Worm (Caenorhabditis elegans) whole organism, mixed stage, embryonic: Measurements from ENCODE around the gene Y38E10A.9.

Experiments
- M03D4.4 ChIP-seq: sonication (generic microtip); optimal IDR thresholded peaks from 2 replicates; lab custom pipeline; 2017; ENCODE audit warnings: mild to moderate bottlenecking, missing genetic modification characterization, missing compliant biosample characterization
- bed-3 ChIP-seq: fragments of 200-800 bp; sonication (Bioruptor generic); optimal IDR thresholded peaks from 3 replicates; lab custom pipeline; 2018; ENCODE audit warnings: mild to moderate bottlenecking, missing genetic modification characterization, moderate library complexity, missing compliant biosample characterization
- blmp-1 ChIP-seq: fragments of 150-350 bp; optimal IDR thresholded peaks from 2 replicates; lab custom pipeline; 2014; ENCODE audit warnings: missing biosample characterization, missing genetic modification characterization
- ceh-39 ChIP-seq: fragments of 150-350 bp; optimal IDR thresholded peaks from 2 replicates; lab custom pipeline; 2014; ENCODE audit warnings: missing biosample characterization, missing genetic modification characterization
- ceh-43 ChIP-seq: fragments of 200-800 bp; sonication (Bioruptor generic); optimal IDR thresholded peaks from 2 replicates; lab custom pipeline; 2018; ENCODE audit warnings: mild to moderate bottlenecking, missing genetic modification characterization, moderate library complexity, missing compliant biosample characterization
- ces-1 ChIP-seq: fragments of 150-350 bp; optimal IDR thresholded peaks from 2 replicates; lab custom pipeline; 2014; ENCODE audit warnings: missing biosample characterization, missing genetic modification reagents, missing genetic modification characterization
- cnd-1 ChIP-seq: fragments of 200-800 bp; sonication (Bioruptor generic); optimal IDR thresholded peaks from 2 replicates; lab custom pipeline; 2018; ENCODE audit warnings: mild to moderate bottlenecking, missing genetic modification characterization, missing compliant biosample characterization
- drap-1 ChIP-seq: fragments of 200-800 bp; sonication (Bioruptor generic); optimal IDR thresholded peaks from 3 replicates; lab custom pipeline; 2018; ENCODE audit warnings: mild to moderate bottlenecking, missing genetic modification characterization, missing compliant biosample characterization
- elt-1 ChIP-seq: sonication (generic microtip); optimal IDR thresholded peaks from 2 replicates; lab custom pipeline; 2017; ENCODE audit warnings: missing genetic modification characterization, mild to moderate bottlenecking, missing compliant biosample characterization, antibody characterized with exemption, moderate library complexity, borderline replicate concordance; ENCODE audit not compliant: insufficient read depth
- flh-1 ChIP-seq: fragments of 200-800 bp; sonication (Bioruptor generic); optimal IDR thresholded peaks from 2 replicates; lab custom pipeline; 2018; ENCODE audit warnings: mild to moderate bottlenecking, missing genetic modification characterization, moderate library complexity, missing compliant biosample characterization
- ham-2 ChIP-seq: fragments of 200-800 bp; sonication (Bioruptor generic); optimal IDR thresholded peaks from 2 replicates; lab custom pipeline; 2018; ENCODE audit warnings: mild to moderate bottlenecking, missing genetic modification characterization, missing compliant biosample characterization
- hlh-1 ChIP-seq: fragments of 150-350 bp; optimal IDR thresholded peaks from 2 replicates; lab custom pipeline; 2014; ENCODE audit warnings: missing biosample characterization, missing genetic modification reagents, missing genetic modification characterization
- lin-13 ChIP-seq: fragments of 150-350 bp; optimal IDR thresholded peaks from 2 replicates; lab custom pipeline; 2014; ENCODE audit warnings: missing biosample characterization, missing genetic modification characterization
- lin-32 ChIP-seq: fragments of 200-800 bp; sonication (Bioruptor generic); optimal IDR thresholded peaks from 2 replicates; lab custom pipeline; 2018; ENCODE audit warnings: mild to moderate bottlenecking, missing genetic modification characterization, missing compliant biosample characterization
- lsy-2 ChIP-seq: fragments of 150-350 bp; optimal IDR thresholded peaks from 2 replicates; lab custom pipeline; 2014; ENCODE audit warnings: missing biosample characterization, missing genetic modification characterization
- mab-5 ChIP-seq: fragments of 150-350 bp; optimal IDR thresholded peaks from 2 replicates; lab custom pipeline; 2014; ENCODE audit warnings: missing biosample characterization, missing genetic modification characterization
- mep-1 ChIP-seq: fragments of 150-350 bp; optimal IDR thresholded peaks from 2 replicates; lab custom pipeline; 2017; ENCODE audit warnings: missing biosample characterization, missing genetic modification reagents, missing genetic modification characterization, inconsistent platforms
- mls-2 ChIP-seq: sonication (generic microtip); optimal IDR thresholded peaks from 2 replicates; lab custom pipeline; 2016; ENCODE audit warnings: mild to moderate bottlenecking, missing genetic modification characterization, moderate library complexity, missing compliant biosample characterization
- nhr-2 ChIP-seq: fragments of 150-350 bp; optimal IDR thresholded peaks from 2 replicates; lab custom pipeline; 2014; ENCODE audit warnings: missing biosample characterization, missing genetic modification characterization
- nhr-28 ChIP-seq: fragments of 150-350 bp; optimal IDR thresholded peaks from 2 replicates; lab custom pipeline; 2014; ENCODE audit warnings: missing biosample characterization, missing genetic modification characterization
- nhr-76 ChIP-seq: sonication (generic microtip); optimal IDR thresholded peaks from 2 replicates; lab custom pipeline; 2017; ENCODE audit warnings: missing biosample characterization, missing genetic modification characterization
- sem-2 ChIP-seq: fragments of 200-800 bp; sonication (Bioruptor generic); optimal IDR thresholded peaks from 2 replicates; lab custom pipeline; 2018; ENCODE audit warnings: mild to moderate bottlenecking, missing genetic modification characterization, missing compliant biosample characterization
- snpc-4 ChIP-seq: fragments of 150-350 bp; optimal IDR thresholded peaks from 2 replicates; lab custom pipeline; 2014; ENCODE audit warnings: missing biosample characterization, missing genetic modification characterization
- sptf-1 ChIP-seq: sonication (generic microtip); optimal IDR thresholded peaks from 2 replicates; lab custom pipeline; 2017; ENCODE audit warnings: mild to moderate bottlenecking, missing genetic modification characterization, moderate library complexity, missing compliant biosample characterization
- tbx-8 ChIP-seq: fragments of 200-800 bp; sonication (Bioruptor generic); optimal IDR thresholded peaks from 2 replicates; lab custom pipeline; 2018; ENCODE audit warnings: mild to moderate bottlenecking, missing genetic modification characterization, moderate library complexity, missing compliant biosample characterization
- unc-120 ChIP-seq: sonication (generic microtip); optimal IDR thresholded peaks from 2 replicates; lab custom pipeline; 2017; ENCODE audit warnings: missing genetic modification characterization, missing compliant biosample characterization; ENCODE audit not compliant: poor library complexity, severe bottlenecking
- unc-39 ChIP-seq: fragments of 150-350 bp; optimal IDR thresholded peaks from 2 replicates; lab custom pipeline; 2014; ENCODE audit warnings: missing biosample characterization, missing genetic modification characterization
- zip-8 ChIP-seq: fragments of 150-350 bp; optimal IDR thresholded peaks from 2 replicates; lab custom pipeline; 2014; ENCODE audit warnings: missing biosample characterization, missing genetic modification characterization

Y38E10A.9 gene

ce11 chrII:12606108-12606507 lies 2.6 kb upstream of the Y38E10A.9 start:
- TF ChIP-seq flh-1: no peak
- TF ChIP-seq ham-2 (GFP tag; lab: Kevin White, UChicago): no peak

DNA sequence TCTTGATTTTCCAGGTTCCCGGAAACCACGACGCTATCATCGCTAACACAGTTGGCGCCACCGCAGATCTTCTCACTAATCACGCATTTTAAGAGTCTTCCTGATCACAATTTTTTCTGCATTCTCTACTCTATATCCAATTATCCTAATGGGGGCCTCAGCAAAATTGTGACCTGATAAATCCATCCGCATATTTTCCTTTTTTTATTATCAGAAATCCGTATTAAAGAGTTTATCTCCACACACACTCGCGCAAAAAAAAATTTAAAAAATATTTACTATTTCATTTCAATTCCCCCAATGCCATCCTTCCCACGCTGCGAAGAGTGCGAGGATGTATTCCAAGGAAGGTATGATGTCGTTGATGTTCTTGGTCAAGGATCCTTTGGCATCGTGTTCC lies 1.9 kb upstream of the Y38E10A.9 start, which contains the start of gene Y38E10A.8:
Gene Y38E10A.8 (plus strand): TSS at position 301 of the 400 bp plus-strand sequence.
- TF ChIP-seq bed-3 (GFP tag; lab: Kevin White, UChicago): no peak

DNA sequence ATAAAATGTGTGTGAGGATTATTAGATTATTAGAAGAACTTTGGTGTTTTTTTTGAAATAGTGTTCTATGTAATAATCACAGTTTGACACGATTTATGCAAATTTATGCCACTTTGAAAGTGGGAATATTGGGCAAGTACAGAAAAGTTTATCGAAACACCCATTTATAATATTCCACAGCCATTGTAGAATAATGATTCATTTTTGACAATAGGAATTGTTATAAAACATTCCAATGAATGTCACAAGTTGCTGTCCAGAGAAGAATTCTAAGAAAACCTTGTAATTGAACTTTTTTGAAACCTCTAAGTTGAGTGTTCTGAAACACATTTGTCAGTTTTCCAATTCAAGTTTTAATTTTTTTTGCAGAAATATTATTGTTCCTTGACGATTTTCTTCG lies 3.5 kb downstream of the Y38E10A.9 start, which contains the start of gene nspe-4:
Gene nspe-4 (plus strand): TSS at position 301 of the 400 bp plus-strand sequence.
- TF ChIP-seq nhr-28 (tag; lab: Kevin White, UChicago): no peak
- TF ChIP-seq ces-1 (GFP tag; lab: Kevin White, UChicago): no peak
- no peak for TF ChIP-seq tbx-8 (GFP tag; lab: Kevin White, UChicago)
- TF ChIP-seq cnd-1 (tag; lab: Kevin White, UChicago): no peak
- TF ChIP-seq, all 35 proteins: peak for 0

ce11 chrII:12615413-12615812 lies 6.7 kb downstream of the Y38E10A.9 start:
- no peak for TF ChIP-seq mab-5
- no peak for TF ChIP-seq lin-32
- TF ChIP-seq bed-3 (GFP tag; lab: Kevin White, UChicago): no peak
- TF ChIP-seq snpc-4 (tag; lab: Kevin White, UChicago): no peak
- TF ChIP-seq mls-2 (tag; lab: Kevin White, UChicago): no peak
- no peak for TF ChIP-seq nhr-28 (tag; lab: Kevin White, UChicago)
- TF ChIP-seq elt-1 (tag; lab: Kevin White, UChicago): no peak
- TF ChIP-seq tbx-8 (GFP tag; lab: Kevin White, UChicago): no peak
- TF ChIP-seq ceh-39 (tag; lab: Kevin White, UChicago): no peak
- TF ChIP-seq, all 35 proteins: peak for 0

- TF ChIP-seq unc-39 (tag; lab: Kevin White, UChicago) (no peak), ces-1 (GFP tag; lab: Kevin White, UChicago) (no peak), blmp-1 (tag; lab: Kevin White, UChicago) (no peak), lin-13 (tag; lab: Kevin White, UChicago) (no peak), drap-1 (GFP tag; lab: Kevin White, UChicago) (no peak), sem-2 (no peak), snpc-4 (tag; lab: Kevin White, UChicago) (no peak), lsy-2 (tag; lab: Kevin White, UChicago) (no peak), hlh-1 (tag; lab: Kevin White, UChicago) (no peak), sptf-1 (tag; lab: Kevin White, UChicago) (no peak), cnd-1 (tag; lab: Kevin White, UChicago) (no peak), elt-1 (tag; lab: Kevin White, UChicago) (no peak), mep-1 (no peak), ceh-43 (GFP tag; lab: Kevin White, UChicago) (no peak), nhr-28 (tag; lab: Kevin White, UChicago) (no peak)
These were observed 7.3 kb downstream of the Y38E10A.9 start, which contains the start of gene nspe-6 for ce11 chrII:12616081-12616480. Gene nspe-6 (minus strand): TSS chrII:12616181.

ce11 chrII:12617586-12617985 lies 8.8 kb downstream of the Y38E10A.9 start, which contains the start of gene nspe-3:
Gene nspe-3 (plus strand): TSS chrII:12617886.
- TF ChIP-seq drap-1 (GFP tag; lab: Kevin White, UChicago): no peak
- TF ChIP-seq zip-8 (tag; lab: Kevin White, UChicago): no peak
- TF ChIP-seq ces-1 (GFP tag; lab: Kevin White, UChicago): no peak
- TF ChIP-seq lin-13 (tag; lab: Kevin White, UChicago): no peak
- TF ChIP-seq nhr-76 (tag; lab: Kevin White, UChicago): no peak
- no peak for TF ChIP-seq blmp-1 (tag; lab: Kevin White, UChicago)
- no peak for TF ChIP-seq unc-120 (tag; lab: Kevin White, UChicago)
- TF ChIP-seq nhr-2: no peak
- TF ChIP-seq lsy-2 (tag; lab: Kevin White, UChicago): no peak
- TF ChIP-seq tbx-8 (GFP tag; lab: Kevin White, UChicago): no peak
- TF ChIP-seq M03D4.4 (tag; lab: Kevin White, UChicago): no peak
- TF ChIP-seq sem-2: no peak
